Fruit fly (Drosophila melanogaster): ENCODE data around the gene CG11694.

CG11694 gene

DNA sequence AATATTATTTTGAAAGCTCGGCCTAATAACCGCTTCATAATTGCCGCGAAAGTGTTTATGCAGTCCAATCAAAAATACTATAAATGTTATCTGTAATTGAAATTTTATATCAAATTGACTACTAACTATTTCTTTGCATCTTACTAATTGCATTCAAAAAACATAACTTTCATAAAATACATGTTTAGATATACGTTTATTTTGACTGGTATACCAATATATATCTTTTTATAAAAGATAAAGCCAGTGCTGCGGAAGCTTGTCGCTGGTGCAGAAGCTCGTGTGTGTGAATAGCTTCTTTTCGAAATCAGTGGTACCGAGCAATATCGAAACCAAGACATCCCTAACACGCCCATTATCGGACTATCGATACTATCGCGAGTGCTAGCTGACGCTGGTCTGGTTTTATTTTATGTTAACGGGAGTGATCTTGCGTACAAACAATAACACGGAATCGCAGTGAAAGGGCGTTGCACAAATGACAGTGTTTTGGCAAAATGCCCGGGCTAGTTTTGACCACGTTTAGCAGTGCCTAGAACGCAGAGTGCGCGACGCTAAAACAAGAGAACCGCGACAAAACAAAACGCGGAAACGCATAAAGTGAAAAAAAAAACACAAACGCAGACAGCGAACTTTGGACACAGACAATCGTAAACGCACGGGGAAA is 37.6 kb upstream of the CG11694 start, which contains the start of gene Atg13 (continued):
- TF ChIP-seq sna (GFP tag; IDR thresholded peaks at IDR 0.05; ENCODE audit: partially characterized antibody) (peak; percentile 44), Ptx1 (GFP tag; IDR thresholded peaks at IDR 0.05) (peak; percentile 34; the same call in 1 of the 2 replicates), Dek (tag; optimal IDR thresholded peaks at IDR 0.05) (no peak), CG8359 (GFP tag; optimal IDR thresholded peaks at IDR 0.05; ENCODE audit: borderline replicate concordance) (no peak), Fer1 (GFP tag; optimal IDR thresholded peaks at IDR 0.05) (peak; percentile 12), HLH54F (GFP tag; optimal IDR thresholded peaks at IDR 0.05) (peak; percentile 15), CG13287 (GFP tag; IDR thresholded peaks at IDR 0.05; ENCODE audit: partially characterized antibody) (peak; percentile 72), Opbp (GFP tag; IDR thresholded peaks at IDR 0.05; ENCODE audit: partially characterized antibody) (peak; percentile 85), CG17829 (tag; optimal IDR thresholded peaks at IDR 0.05) (peak; percentile 24), row (GFP tag; IDR thresholded peaks at IDR 0.05) (peak; percentile 82), nom (GFP tag; optimal IDR thresholded peaks at IDR 0.05) (peak; percentile 98), gsb (GFP tag; IDR thresholded peaks at IDR 0.05) (no peak), CG6683 (GFP tag; optimal IDR thresholded peaks at IDR 0.05) (no peak), Eip74EF (GFP tag; optimal IDR thresholded peaks at IDR 0.05) (peak; percentile 49 to 64), CG9727 (GFP tag; optimal IDR thresholded peaks at IDR 0.05) (peak; percentile 31), eyg (GFP tag; optimal IDR thresholded peaks at IDR 0.05) (no peak), CG30403 (GFP tag; optimal IDR thresholded peaks at IDR 0.05) (peak; percentile 65), Myb (GFP tag; optimal IDR thresholded peaks at IDR 0.05) (peak; percentile 9), hb (GFP tag; IDR thresholded peaks at IDR 0.05; ENCODE audit: partially characterized antibody) (peak; percentile 56), Hr78 (GFP tag; optimal IDR thresholded peaks at IDR 0.05) (no peak), pho (GFP tag; optimal IDR thresholded peaks at IDR 0.05) (peak; percentile 27), sens-2 (GFP tag; IDR thresholded peaks at IDR 0.05) (no peak), CG4424 (GFP tag; optimal IDR thresholded peaks at IDR 0.05) (peak; percentile 23), CG10321 (GFP tag; IDR thresholded peaks at IDR 0.05) (no peak), Kr (GFP tag; optimal IDR thresholded peaks at IDR 0.05) (no peak), danr (GFP tag; IDR thresholded peaks at IDR 0.05) (no peak), CG7357 (GFP tag; IDR thresholded peaks at IDR 0.05) (peak; percentile 93), corto (GFP tag; optimal IDR thresholded peaks at IDR 0.05) (no peak), CG1792 (GFP tag; optimal IDR thresholded peaks at IDR 0.05) (no peak), CG16813 (GFP tag; IDR thresholded peaks at IDR 0.05; ENCODE audit: partially characterized antibody) (peak; percentile 83), grau (tag; optimal IDR thresholded peaks at IDR 0.05) (peak; percentile 46), YL-1 (GFP tag; optimal IDR thresholded peaks at IDR 0.05) (peak; percentile 33), hbn (GFP tag; IDR thresholded peaks at IDR 0.05; ENCODE audit: partially characterized antibody) (peak; percentile 43; the same call in 1 of the 2 replicates), TFAM (GFP tag; optimal IDR thresholded peaks at IDR 0.05) (no peak), vnd (GFP tag; IDR thresholded peaks at IDR 0.05; ENCODE audit: partially characterized antibody) (peak; percentile 77), CG13775 (GFP tag; optimal IDR thresholded peaks at IDR 0.05) (peak; percentile 50), CG17186 (GFP tag; optimal IDR thresholded peaks at IDR 0.05) (peak; percentile 2), zfh2 (GFP tag; optimal IDR thresholded peaks at IDR 0.05) (peak; percentile 5), CG12659 (GFP tag; optimal IDR thresholded peaks at IDR 0.05) (peak; percentile 58), CG9817 (tag; optimal IDR thresholded peaks at IDR 0.05) (peak; percentile 49), CG12155 (GFP tag; optimal IDR thresholded peaks at IDR 0.05) (peak; percentile 20), bab2 (GFP tag; optimal IDR thresholded peaks at IDR 0.05) (peak; percentile 2), Hand (GFP tag; optimal IDR thresholded peaks at IDR 0.05) (no peak), luna (GFP tag; optimal IDR thresholded peaks at IDR 0.05) (no peak), CG17802 (tag; optimal IDR thresholded peaks at IDR 0.05) (peak; percentile 59), CG10147 (GFP tag; optimal IDR thresholded peaks at IDR 0.05) (peak; percentile 3), CG2120 (GFP tag; optimal IDR thresholded peaks at IDR 0.05) (peak; percentile 46), CG18262 (tag; optimal IDR thresholded peaks at IDR 0.05) (peak; percentile 30)

Measured in whole organism, embryonic.